Worm (Caenorhabditis elegans) whole organism, L2 larva: ENCODE measurements around the gene mev-1.

Experiments used
- C34F6.9 ChIP-seq: fragments of 150-350 bp; optimal IDR thresholded peaks from 2 replicates; lab custom pipeline; 2014; ENCODE audit warnings: missing biosample characterization, missing genetic modification characterization
- F13H6.1 ChIP-seq: sonication (generic microtip); optimal IDR thresholded peaks from 2 replicates; lab custom pipeline; 2016; ENCODE audit warnings: missing genetic modification characterization, missing compliant biosample characterization
- R02D3.7 ChIP-seq: fragments of 150-350 bp; optimal IDR thresholded peaks from 2 replicates; lab custom pipeline; 2014; ENCODE audit warnings: missing biosample characterization, missing genetic modification characterization
- Y55F3AM.14 ChIP-seq: fragments of 200-800 bp; sonication (Bioruptor generic); optimal IDR thresholded peaks from 2 replicates; lab custom pipeline; 2018; ENCODE audit warnings: mild to moderate bottlenecking, missing genetic modification characterization, missing compliant biosample characterization
- ZK546.5 ChIP-seq: sonication (generic microtip); optimal IDR thresholded peaks from 2 replicates; lab custom pipeline; 2017; ENCODE audit warnings: missing biosample characterization, missing genetic modification characterization
- alr-1 ChIP-seq: fragments of 150-350 bp; optimal IDR thresholded peaks from 2 replicates; lab custom pipeline; 2014; ENCODE audit warnings: missing biosample characterization, missing genetic modification characterization
- aly-2 ChIP-seq: fragments of 150-350 bp; optimal IDR thresholded peaks from 2 replicates; lab custom pipeline; 2014; ENCODE audit warnings: missing biosample characterization, missing genetic modification characterization
- ama-1 ChIP-seq: fragments of 150-350 bp; optimal IDR thresholded peaks from 2 replicates; lab custom pipeline; 2018; ENCODE audit warnings: inconsistent platforms
- blmp-1 ChIP-seq: sonication (generic microtip); optimal IDR thresholded peaks from 2 replicates; lab custom pipeline; 2017; ENCODE audit warnings: missing genetic modification characterization, mild to moderate bottlenecking, missing compliant biosample characterization, antibody characterized with exemption, moderate library complexity; ENCODE audit not compliant: insufficient read depth
- ceh-16 ChIP-seq: fragments of 150-350 bp; optimal IDR thresholded peaks from 2 replicates; lab custom pipeline; 2014; ENCODE audit warnings: missing biosample characterization, missing genetic modification characterization
- ceh-82 ChIP-seq: fragments of 150-350 bp; optimal IDR thresholded peaks from 2 replicates; lab custom pipeline; 2014; ENCODE audit warnings: missing biosample characterization, missing genetic modification characterization
- crh-2 ChIP-seq: sonication (generic microtip); optimal IDR thresholded peaks from 2 replicates; lab custom pipeline; 2017; ENCODE audit warnings: missing biosample characterization, missing genetic modification characterization
- dmd-4 ChIP-seq: sonication (generic microtip); optimal IDR thresholded peaks from 2 replicates; lab custom pipeline; 2017; ENCODE audit warnings: missing biosample characterization, missing genetic modification characterization
- egl-27 ChIP-seq: sonication (generic microtip); optimal IDR thresholded peaks from 3 replicates; lab custom pipeline; 2017; ENCODE audit warnings: missing biosample characterization, missing genetic modification reagents, missing genetic modification characterization
- elt-1 ChIP-seq: fragments of 150-350 bp; optimal IDR thresholded peaks from 2 replicates; lab custom pipeline; 2014; ENCODE audit warnings: missing biosample characterization, missing genetic modification characterization
- elt-3 ChIP-seq: sonication (generic microtip); optimal IDR thresholded peaks from 2 replicates; lab custom pipeline; 2017; ENCODE audit warnings: missing biosample characterization, missing genetic modification characterization
- fos-1 ChIP-seq: fragments of 150-350 bp; optimal IDR thresholded peaks from 2 replicates; lab custom pipeline; 2014; ENCODE audit warnings: missing biosample characterization, missing genetic modification characterization
- gmeb-1 ChIP-seq: fragments of 150-350 bp; optimal IDR thresholded peaks from 2 replicates; lab custom pipeline; 2014; ENCODE audit warnings: missing biosample characterization, missing genetic modification characterization
- lin-11 ChIP-seq: fragments of 150-350 bp; sonication (generic microtip); optimal IDR thresholded peaks from 2 replicates; lab custom pipeline; 2014; ENCODE audit warnings: missing biosample characterization, missing genetic modification characterization, inconsistent platforms, mixed read lengths
- lin-13 ChIP-seq: fragments of 150-350 bp; optimal IDR thresholded peaks from 2 replicates; lab custom pipeline; 2014; ENCODE audit warnings: missing biosample characterization, missing genetic modification reagents, missing genetic modification characterization
- lin-39 ChIP-seq: fragments of 150-350 bp; optimal IDR thresholded peaks from 2 replicates; lab custom pipeline; 2014; ENCODE audit warnings: missing biosample characterization, missing genetic modification reagents, missing genetic modification characterization
- lsy-2 ChIP-seq, 2 experiments: fragments of 150-350 bp in 1 of 2; sonication (generic microtip) in 1 of 2; optimal IDR thresholded peaks; 2 replicates each; lab custom pipeline; 2014 to 2017; ENCODE audit warnings: missing biosample characterization in 2 of 2, missing genetic modification characterization in 2 of 2
- mab-5 ChIP-seq: fragments of 150-350 bp; optimal IDR thresholded peaks from 2 replicates; lab custom pipeline; 2014; ENCODE audit warnings: missing biosample characterization, missing genetic modification characterization
- mbf-1 ChIP-seq: sonication (generic microtip); optimal IDR thresholded peaks from 2 replicates; lab custom pipeline; 2017; ENCODE audit warnings: missing biosample characterization, missing genetic modification characterization
- mdl-1 ChIP-seq, 2 experiments: fragments of 150-350 bp in 1 of 2; sonication (generic microtip) in 1 of 2; optimal IDR thresholded peaks; 2 replicates each; lab custom pipeline; 2017; ENCODE audit warnings: missing biosample characterization in 2 of 2, missing genetic modification characterization in 2 of 2
- nhr-10 ChIP-seq: sonication (generic microtip); optimal IDR thresholded peaks from 2 replicates; lab custom pipeline; 2017; ENCODE audit warnings: missing biosample characterization, missing genetic modification characterization
- nhr-11 ChIP-seq: fragments of 150-350 bp; optimal IDR thresholded peaks from 2 replicates; lab custom pipeline; 2014; ENCODE audit warnings: missing biosample characterization, missing genetic modification characterization
- nhr-12 ChIP-seq: fragments of 150-350 bp; optimal IDR thresholded peaks from 2 replicates; lab custom pipeline; 2014; ENCODE audit warnings: missing biosample characterization, missing genetic modification characterization
- nhr-129 ChIP-seq: fragments of 150-350 bp; optimal IDR thresholded peaks from 2 replicates; lab custom pipeline; 2014; ENCODE audit warnings: missing biosample characterization, missing genetic modification characterization
- nhr-21 ChIP-seq: fragments of 150-350 bp; optimal IDR thresholded peaks from 2 replicates; lab custom pipeline; 2014; ENCODE audit warnings: missing biosample characterization, missing genetic modification characterization
- nhr-23 ChIP-seq: fragments of 150-350 bp; optimal IDR thresholded peaks from 2 replicates; lab custom pipeline; 2014; ENCODE audit warnings: missing biosample characterization, missing genetic modification reagents, missing genetic modification characterization
- nhr-237 ChIP-seq: fragments of 150-350 bp; optimal IDR thresholded peaks from 2 replicates; lab custom pipeline; 2014; ENCODE audit warnings: missing biosample characterization, missing genetic modification characterization
- nhr-25 ChIP-seq: fragments of 150-350 bp; sonication (generic microtip); optimal IDR thresholded peaks from 3 replicates; lab custom pipeline; 2014; ENCODE audit warnings: missing biosample characterization, missing genetic modification characterization
- nhr-6 ChIP-seq: fragments of 150-350 bp; optimal IDR thresholded peaks from 2 replicates; lab custom pipeline; 2014; ENCODE audit warnings: missing biosample characterization, missing genetic modification characterization
- nhr-77 ChIP-seq: fragments of 150-350 bp; optimal IDR thresholded peaks from 2 replicates; lab custom pipeline; 2014; ENCODE audit warnings: missing biosample characterization, missing genetic modification characterization
- peb-1 ChIP-seq: fragments of 150-350 bp; optimal IDR thresholded peaks from 2 replicates; lab custom pipeline; 2014; ENCODE audit warnings: missing biosample characterization, missing genetic modification characterization
- sem-4 ChIP-seq: fragments of 150-350 bp; optimal IDR thresholded peaks from 2 replicates; lab custom pipeline; 2014; ENCODE audit warnings: missing biosample characterization, missing genetic modification reagents, missing genetic modification characterization
- skn-1 ChIP-seq: sonication (generic microtip); optimal IDR thresholded peaks from 2 replicates; lab custom pipeline; 2017; ENCODE audit warnings: missing biosample characterization, missing genetic modification characterization
- sma-3 ChIP-seq: sonication (generic microtip); optimal IDR thresholded peaks from 2 replicates; lab custom pipeline; 2016; ENCODE audit warnings: missing genetic modification reagents, missing genetic modification characterization, missing compliant biosample characterization
- sma-9 ChIP-seq, 2 experiments: fragments of 150-350 bp in 1 of 2; sonication (generic microtip) in 1 of 2; optimal IDR thresholded peaks; 2 replicates each; lab custom pipeline; 2014 to 2016; ENCODE audit warnings: missing genetic modification characterization in 2 of 2, mild to moderate bottlenecking in 1 of 2, missing biosample characterization in 1 of 2, missing compliant biosample characterization in 1 of 2, missing genetic modification reagents in 1 of 2, moderate library complexity in 1 of 2
- snpc-4 ChIP-seq: fragments of 150-350 bp; optimal IDR thresholded peaks from 2 replicates; lab custom pipeline; 2014; ENCODE audit warnings: missing biosample characterization, missing genetic modification characterization
- unc-39 ChIP-seq: fragments of 150-350 bp; optimal IDR thresholded peaks from 2 replicates; lab custom pipeline; 2014; ENCODE audit warnings: missing biosample characterization, missing genetic modification characterization
- unc-55 ChIP-seq: fragments of 150-350 bp; sonication (generic microtip); optimal IDR thresholded peaks from 3 replicates; lab custom pipeline; 2014; ENCODE audit warnings: missing biosample characterization, missing genetic modification reagents, missing genetic modification characterization
- unc-62 ChIP-seq: fragments of 150-350 bp; optimal IDR thresholded peaks from 2 replicates; lab custom pipeline; 2014; ENCODE audit warnings: missing biosample characterization, missing genetic modification reagents, missing genetic modification characterization
- zag-1 ChIP-seq: fragments of 150-350 bp; optimal IDR thresholded peaks from 2 replicates; lab custom pipeline; 2014; ENCODE audit warnings: missing biosample characterization, missing genetic modification characterization
- ztf-1 ChIP-seq: fragments of 200-800 bp; sonication (Bioruptor generic); conservative IDR thresholded peaks from 2 replicates; pipeline ENCODE4 v1.3.6; 2022; ENCODE audit warnings: missing genetic modification characterization, missing compliant biosample characterization
- ztf-11 ChIP-seq: sonication (generic microtip); optimal IDR thresholded peaks from 2 replicates; lab custom pipeline; 2017; ENCODE audit warnings: missing biosample characterization, missing genetic modification characterization
- ztf-4 ChIP-seq: fragments of 150-350 bp; optimal IDR thresholded peaks from 2 replicates; lab custom pipeline; 2014; ENCODE audit warnings: missing biosample characterization, missing genetic modification characterization

mev-1 gene

ce11 chrIII:10333961-10334542 lies at the start of gene mev-1, which contains the start of gene jmjd-4:
Gene mev-1, plus strand, starts transcription at chrIII:10334277.
Gene jmjd-4, minus strand, starts transcription at chrIII:10334018.
- no peak for TF ChIP-seq elt-1 (tag; lab: Kevin White, UChicago)
- TF ChIP-seq F13H6.1 = peak; percentile 84
- TF ChIP-seq nhr-10 (tag; lab: Kevin White, UChicago) = peak; percentile 52
- peak; percentile 78 for TF ChIP-seq lin-13
- peak; percentile 24 for TF ChIP-seq nhr-6
- TF ChIP-seq alr-1 (tag; lab: Kevin White, UChicago) = no peak
- TF ChIP-seq C34F6.9 (tag; lab: Kevin White, UChicago) = peak; percentile 95
- peak; percentile 91 for TF ChIP-seq fos-1 (tag; lab: Kevin White, UChicago)
- no peak for TF ChIP-seq mbf-1 (tag; lab: Kevin White, UChicago)
- peak; percentile 77 for TF ChIP-seq nhr-129 (tag; lab: Kevin White, UChicago)
- TF ChIP-seq sem-4 (tag; lab: Kevin White, UChicago) = peak; percentile 19
- peak; percentile 49 for TF ChIP-seq R02D3.7 (tag; lab: Kevin White, UChicago)
- TF ChIP-seq nhr-21 (tag; lab: Kevin White, UChicago) = peak; percentile 77
- peak; percentile 44 for TF ChIP-seq ztf-4 (tag; lab: Kevin White, UChicago)
- TF ChIP-seq mab-5 = peak; percentile 63
- peak; percentile 79 for TF ChIP-seq sma-9 (GFP tag; optimal IDR thresholded peaks at IDR 0.05; lab: Kevin White, UChicago)
- TF ChIP-seq sma-9 (tag; optimal IDR thresholded peaks at IDR 0.05; lab: Kevin White, UChicago) = no peak
- no peak for TF ChIP-seq peb-1
- TF ChIP-seq nhr-12 (tag; lab: Kevin White, UChicago) = no peak
- peak; percentile 31 for TF ChIP-seq blmp-1 (tag; lab: Kevin White, UChicago)
- TF ChIP-seq unc-62 (GFP tag; lab: Kevin White, UChicago) = no peak
- no peak for TF ChIP-seq lin-39 (tag; lab: Kevin White, UChicago)
- peak; percentile 33 for TF ChIP-seq aly-2 (tag; lab: Kevin White, UChicago)
- TF ChIP-seq mdl-1 (tag; optimal IDR thresholded peaks at IDR 0.05; lab: Kevin White, UChicago) = peak in 1 of 2 experiments; percentile 46
- TF ChIP-seq nhr-77 = peak; percentile 32
- peak; percentile 87 for TF ChIP-seq crh-2
- no peak for TF ChIP-seq nhr-237 (tag; lab: Kevin White, UChicago)
- peak; percentile 77 for TF ChIP-seq egl-27 (tag; lab: Kevin White, UChicago)
- no peak for TF ChIP-seq ztf-11 (tag; lab: Kevin White, UChicago)
- TF ChIP-seq unc-39 = no peak
- no peak for TF ChIP-seq ceh-82 (tag; lab: Kevin White, UChicago)
- peak; percentile 89 to 94 for TF ChIP-seq lsy-2 (tag; optimal IDR thresholded peaks at IDR 0.05; lab: Kevin White, UChicago)
- TF ChIP-seq ZK546.5 (tag; lab: Kevin White, UChicago) = peak; percentile 36
- TF ChIP-seq ama-1 (lab: Kevin White, UChicago) = no peak
- peak; percentile 11 for TF ChIP-seq Y55F3AM.14 (GFP tag; lab: Kevin White, UChicago)
- TF ChIP-seq dmd-4 (tag; lab: Kevin White, UChicago) = no peak
- TF ChIP-seq nhr-25 = peak; percentile 80
- no peak for TF ChIP-seq ztf-1 (GFP tag; lab: Robert Waterston, UW)
- peak; percentile 63 for TF ChIP-seq snpc-4
- peak; percentile 19 for TF ChIP-seq ceh-16 (tag; lab: Kevin White, UChicago)
- TF ChIP-seq zag-1 (tag; lab: Kevin White, UChicago) = peak; percentile 39
- TF ChIP-seq elt-3 (tag; lab: Kevin White, UChicago) = no peak
- TF ChIP-seq sma-3 = peak; percentile 82
- TF ChIP-seq unc-55 (GFP tag; lab: Kevin White, UChicago) = peak; percentile 87
- TF ChIP-seq skn-1 (tag; lab: Kevin White, UChicago) = no peak
- TF ChIP-seq lin-11 = peak; percentile 85
- no peak for TF ChIP-seq nhr-11
- TF ChIP-seq gmeb-1 (tag; lab: Kevin White, UChicago) = peak; percentile 90
- no peak for TF ChIP-seq nhr-23 (tag; lab: Kevin White, UChicago)
